Fruit fly (Drosophila melanogaster) whole organism: ENCODE data around the gene Reph.

Source experiments
- CG8478 ChIP-seq: fragments of >200 bp; optimal IDR thresholded peaks from 2 replicates; lab custom pipeline; 2018; ENCODE audit warnings: inconsistent platforms
- Dll ChIP-seq: fragments of >200 bp; optimal IDR thresholded peaks from 2 replicates; lab custom pipeline; 2017
- EcR ChIP-seq, 2 experiments: fragments of >200 bp; optimal IDR thresholded peaks; 2 replicates each; lab custom pipeline; 2017; ENCODE audit warnings: missing biosample characterization in 2 of 2, missing genetic modification characterization in 2 of 2, missing genetic modification reagents in 2 of 2
- pan ChIP-seq: fragments of >200 bp; optimal IDR thresholded peaks from 2 replicates; lab custom pipeline; 2017
- psq ChIP-seq: fragments of >200 bp; optimal IDR thresholded peaks from 2 replicates; lab custom pipeline; 2017
- usp ChIP-seq: fragments of >200 bp; optimal IDR thresholded peaks from 2 replicates; lab custom pipeline; 2017; ENCODE audit warnings: missing biosample characterization, missing genetic modification characterization, mixed read lengths

The Reph gene

dm6 chr2L:3844898-3845713, 41.8 kb downstream of the Reph start:
- no peak for TF ChIP-seq Dll (lab: Kevin White, UChicago)
- TF ChIP-seq EcR (GFP tag; optimal IDR thresholded peaks at IDR 0.05; lab: Kevin White, UChicago) = no peak
- no peak for TF ChIP-seq CG8478 (lab: Kevin White, UChicago)
- no peak for TF ChIP-seq usp (GFP tag; lab: Kevin White, UChicago)
- no peak for TF ChIP-seq psq (lab: Kevin White, UChicago)
- TF ChIP-seq pan = no peak

- no peak for TF ChIP-seq EcR (GFP tag; optimal IDR thresholded peaks at IDR 0.05; lab: Kevin White, UChicago)
- TF ChIP-seq psq (lab: Kevin White, UChicago) = no peak
- no peak for TF ChIP-seq pan
- no peak for TF ChIP-seq Dll (lab: Kevin White, UChicago)
- no peak for TF ChIP-seq usp (GFP tag; lab: Kevin White, UChicago)
- TF ChIP-seq CG8478 (lab: Kevin White, UChicago) = no peak
Measured at dm6 chr2L:3846520-3846919, 43.2 kb downstream of the Reph start.

dm6 chr2L:3847908-3848307, 44.6 kb downstream of the Reph start:
- TF ChIP-seq usp (GFP tag; lab: Kevin White, UChicago) = no peak
- no peak for TF ChIP-seq EcR (GFP tag; optimal IDR thresholded peaks at IDR 0.05; lab: Kevin White, UChicago)
- TF ChIP-seq psq (lab: Kevin White, UChicago) = no peak
- TF ChIP-seq Dll (lab: Kevin White, UChicago) = no peak
- no peak for TF ChIP-seq pan
- no peak for TF ChIP-seq CG8478 (lab: Kevin White, UChicago)

- TF ChIP-seq pan (no peak), Dll (lab: Kevin White, UChicago) (no peak)
Measured at dm6 chr2L:3851308-3851707, 48.0 kb downstream of the Reph start.

- no peak for TF ChIP-seq psq (lab: Kevin White, UChicago)
- no peak for TF ChIP-seq usp (GFP tag; lab: Kevin White, UChicago)
- no peak for TF ChIP-seq EcR (GFP tag; optimal IDR thresholded peaks at IDR 0.05; lab: Kevin White, UChicago)
- no peak for TF ChIP-seq pan
- TF ChIP-seq CG8478 (lab: Kevin White, UChicago) = no peak
- no peak for TF ChIP-seq Dll (lab: Kevin White, UChicago)
Measured at dm6 chr2L:3852120-3852519, 48.8 kb downstream of the Reph start.

- no peak for TF ChIP-seq CG8478 (lab: Kevin White, UChicago)
- TF ChIP-seq pan = no peak
- TF ChIP-seq usp (GFP tag; lab: Kevin White, UChicago) = no peak
- no peak for TF ChIP-seq psq (lab: Kevin White, UChicago)
- no peak for TF ChIP-seq Dll (lab: Kevin White, UChicago)
- no peak for TF ChIP-seq EcR (GFP tag; optimal IDR thresholded peaks at IDR 0.05; lab: Kevin White, UChicago)
Measured at dm6 chr2L:3853507-3854030, 50.2 kb downstream of the Reph start.

dm6 chr2L:3855528-3856189, 52.3 kb downstream of the Reph start:
- TF ChIP-seq CG8478 (lab: Kevin White, UChicago) (no peak), usp (GFP tag; lab: Kevin White, UChicago) (no peak), pan (no peak), Dll (lab: Kevin White, UChicago) (no peak), EcR (GFP tag; optimal IDR thresholded peaks at IDR 0.05; lab: Kevin White, UChicago) (no peak), psq (lab: Kevin White, UChicago) (no peak)

dm6 chr2L:3856372-3856771, 53.0 kb downstream of the Reph start:
- TF ChIP-seq psq (lab: Kevin White, UChicago) (no peak), pan (no peak), Dll (lab: Kevin White, UChicago) (no peak), CG8478 (lab: Kevin White, UChicago) (no peak), EcR (GFP tag; optimal IDR thresholded peaks at IDR 0.05; lab: Kevin White, UChicago) (no peak), usp (GFP tag; lab: Kevin White, UChicago) (no peak)

dm6 chr2L:3858118-3858517, 54.8 kb downstream of the Reph start:
- TF ChIP-seq pan (no peak), psq (lab: Kevin White, UChicago) (no peak), EcR (GFP tag; optimal IDR thresholded peaks at IDR 0.05; lab: Kevin White, UChicago) (no peak), CG8478 (lab: Kevin White, UChicago) (no peak), usp (GFP tag; lab: Kevin White, UChicago) (no peak), Dll (lab: Kevin White, UChicago) (no peak)
